Worm (Caenorhabditis elegans) whole organism, L4 larva: ENCODE results near the gene nhr-233.
A peak's percentile ranks its signal among the peaks of the same experiment; 100 is the strongest.

Source experiments
- F44E2.7 ChIP-seq: fragments of 200-800 bp; sonication (Bioruptor generic); IDR thresholded peaks from 2 replicates; pipeline ENCODE4 v2.1.2; 2022; ENCODE audit warnings: missing genetic modification characterization, missing compliant biosample characterization
- F49E8.2 ChIP-seq: sonication (generic microtip); optimal IDR thresholded peaks from 2 replicates; lab custom pipeline; 2016; ENCODE audit warnings: missing compliant biosample characterization, mild to moderate bottlenecking, missing genetic modification characterization, borderline replicate concordance
- T26A8.4 ChIP-seq: fragments of 200-800 bp; sonication (Bioruptor generic); IDR thresholded peaks from 2 replicates; pipeline ENCODE4 v1.3.6; 2022; ENCODE audit warnings: missing genetic modification characterization, missing compliant biosample characterization
- Y105C5A.15 ChIP-seq: fragments of 200-800 bp; sonication (Bioruptor generic); IDR thresholded peaks from 2 replicates; pipeline ENCODE4 v1.3.6; 2022; ENCODE audit warnings: missing genetic modification characterization, missing compliant biosample characterization
- Y48G9A.11 ChIP-seq: fragments of 200-800 bp; sonication (Bioruptor generic); IDR thresholded peaks from 2 replicates; pipeline ENCODE4 v1.3.6; 2022; ENCODE audit warnings: missing genetic modification reagents, missing genetic modification characterization, missing compliant biosample characterization
- Y5F2A.4 ChIP-seq: fragments of 200-800 bp; sonication (Bioruptor generic); optimal IDR thresholded peaks from 2 replicates; lab custom pipeline; 2018; ENCODE audit warnings: mild to moderate bottlenecking, missing genetic modification characterization, missing compliant biosample characterization
- Y75B8A.6 ChIP-seq: fragments of 200-800 bp; sonication (Bioruptor generic); IDR thresholded peaks from 2 replicates; pipeline ENCODE4 v1.3.6; 2022; ENCODE audit warnings: missing genetic modification reagents, missing genetic modification characterization, missing compliant biosample characterization
- ZK546.5 ChIP-seq, 2 experiments: sonication (generic microtip); optimal IDR thresholded peaks; 2 replicates each; lab custom pipeline; 2017; ENCODE audit warnings: missing biosample characterization in 2 of 2, missing genetic modification characterization in 2 of 2
- aly-2 ChIP-seq: sonication (generic microtip); optimal IDR thresholded peaks from 2 replicates; lab custom pipeline; 2018; ENCODE audit warnings: missing biosample characterization, missing genetic modification characterization
- ceh-32 ChIP-seq: sonication (generic microtip); optimal IDR thresholded peaks from 2 replicates; lab custom pipeline; 2016; ENCODE audit warnings: mild to moderate bottlenecking, missing genetic modification characterization, missing compliant biosample characterization; ENCODE audit not compliant: poor library complexity
- ceh-44 ChIP-seq: fragments of 200-800 bp; sonication (Bioruptor generic); IDR thresholded peaks from 2 replicates; pipeline ENCODE4 v1.3.6; 2022; ENCODE audit warnings: missing genetic modification reagents, missing genetic modification characterization, missing compliant biosample characterization
- ceh-62 ChIP-seq: sonication (generic microtip); optimal IDR thresholded peaks from 2 replicates; lab custom pipeline; 2017; ENCODE audit warnings: missing biosample characterization, missing genetic modification characterization
- ceh-82 ChIP-seq: sonication (generic microtip); optimal IDR thresholded peaks from 2 replicates; lab custom pipeline; 2017; ENCODE audit warnings: missing biosample characterization, missing genetic modification characterization
- ces-1 ChIP-seq: fragments of 150-350 bp; sonication (generic microtip); optimal IDR thresholded peaks from 4 replicates; lab custom pipeline; 2014; ENCODE audit warnings: missing biosample characterization, missing genetic modification reagents, missing genetic modification characterization
- cey-2 ChIP-seq: sonication (generic microtip); optimal IDR thresholded peaks from 3 replicates; lab custom pipeline; 2017; ENCODE audit warnings: missing genetic modification characterization, mild to moderate bottlenecking, missing compliant biosample characterization, antibody characterized with exemption, borderline replicate concordance; ENCODE audit not compliant: insufficient read depth
- daf-16 ChIP-seq, 3 experiments: sonication (generic microtip); optimal IDR thresholded peaks; 2 replicates each; lab custom pipeline; 2016 to 2017; ENCODE audit warnings: missing genetic modification characterization in 3 of 3, missing genetic modification reagents in 3 of 3, mild to moderate bottlenecking in 2 of 3, missing compliant biosample characterization in 2 of 3, missing biosample characterization in 1 of 3, moderate library complexity in 1 of 3
- daf-8 ChIP-seq: fragments of 200-800 bp; sonication (Bioruptor generic); IDR thresholded peaks from 2 replicates; pipeline ENCODE4 v1.3.6; 2022; ENCODE audit warnings: missing genetic modification characterization, missing compliant biosample characterization
- dmd-8 ChIP-seq: fragments of 200-800 bp; sonication (Bioruptor generic); IDR thresholded peaks from 2 replicates; pipeline ENCODE4 v1.3.6; 2022; ENCODE audit warnings: missing genetic modification characterization, missing compliant biosample characterization
- dmd-9 ChIP-seq: fragments of 200-800 bp; sonication (Bioruptor generic); IDR thresholded peaks from 2 replicates; pipeline ENCODE4 v1.3.6; 2022; ENCODE audit warnings: missing genetic modification reagents, missing genetic modification characterization, missing compliant biosample characterization
- egl-27 ChIP-seq: sonication (generic microtip); optimal IDR thresholded peaks from 3 replicates; lab custom pipeline; 2017; ENCODE audit warnings: missing biosample characterization, missing genetic modification reagents, missing genetic modification characterization
- egl-43 ChIP-seq: fragments of 200-800 bp; sonication (Bioruptor generic); IDR thresholded peaks from 2 replicates; pipeline ENCODE4 v1.3.6; 2022; ENCODE audit warnings: missing genetic modification reagents, missing genetic modification characterization, missing compliant biosample characterization
- gei-8 ChIP-seq: fragments of 200-800 bp; sonication (Bioruptor generic); optimal IDR thresholded peaks from 2 replicates; lab custom pipeline; 2018; ENCODE audit warnings: mild to moderate bottlenecking, missing genetic modification characterization, missing compliant biosample characterization
- hlh-11 ChIP-seq: fragments of 200-800 bp; sonication (Bioruptor generic); optimal IDR thresholded peaks from 2 replicates; lab custom pipeline; 2018; ENCODE audit warnings: mild to moderate bottlenecking, missing genetic modification characterization, missing compliant biosample characterization
- hmg-1.1 ChIP-seq: fragments of 200-800 bp; sonication (Bioruptor generic); IDR thresholded peaks from 2 replicates; pipeline ENCODE4 v1.3.6; 2022; ENCODE audit warnings: missing genetic modification reagents, missing genetic modification characterization, missing compliant biosample characterization
- jun-1 ChIP-seq: fragments of 150-350 bp; optimal IDR thresholded peaks from 2 replicates; lab custom pipeline; 2014; ENCODE audit warnings: missing biosample characterization, missing genetic modification reagents, missing genetic modification characterization
- lim-7 ChIP-seq: fragments of 200-800 bp; sonication (Bioruptor generic); IDR thresholded peaks from 2 replicates; pipeline ENCODE4 v1.3.6; 2022; ENCODE audit warnings: missing genetic modification characterization, missing compliant biosample characterization
- lin-1 ChIP-seq: fragments of 200-800 bp; sonication (Bioruptor generic); IDR thresholded peaks from 2 replicates; pipeline ENCODE4 v1.3.6; 2022; ENCODE audit warnings: missing genetic modification reagents, missing genetic modification characterization, missing compliant biosample characterization
- lin-13 ChIP-seq: fragments of 150-350 bp; optimal IDR thresholded peaks from 2 replicates; lab custom pipeline; 2014; ENCODE audit warnings: missing biosample characterization, missing genetic modification reagents, missing genetic modification characterization
- lin-29 ChIP-seq: fragments of 200-800 bp; sonication (Bioruptor generic); IDR thresholded peaks from 2 replicates; pipeline ENCODE4 v1.3.6; 2022; ENCODE audit warnings: missing genetic modification reagents, missing genetic modification characterization, missing compliant biosample characterization
- lin-39 ChIP-seq: fragments of 150-350 bp; optimal IDR thresholded peaks from 2 replicates; lab custom pipeline; 2014; ENCODE audit warnings: missing biosample characterization, missing genetic modification reagents, missing genetic modification characterization
- lir-3 ChIP-seq: sonication (generic microtip); optimal IDR thresholded peaks from 2 replicates; lab custom pipeline; 2016; ENCODE audit warnings: mild to moderate bottlenecking, missing genetic modification characterization, missing compliant biosample characterization
- madf-5 ChIP-seq, 2 experiments: fragments of 200-800 bp; sonication (Bioruptor generic); IDR thresholded peaks; 2 replicates each; pipeline ENCODE4 v1.3.6; 2022; ENCODE audit warnings: missing compliant biosample characterization in 2 of 2, missing genetic modification characterization in 2 of 2
- mes-2 ChIP-seq: sonication (generic microtip); optimal IDR thresholded peaks from 2 replicates; lab custom pipeline; 2016; ENCODE audit warnings: missing genotype, mild to moderate bottlenecking, missing genetic modification characterization, missing compliant biosample characterization; ENCODE audit not compliant: poor library complexity, severe bottlenecking
- mxl-2 ChIP-seq: fragments of 200-800 bp; sonication (Bioruptor generic); conservative IDR thresholded peaks from 2 replicates; pipeline ENCODE4 v1.3.6; 2022; ENCODE audit warnings: missing genetic modification reagents, missing genetic modification characterization, missing compliant biosample characterization
- nhr-41 ChIP-seq: fragments of 200-800 bp; sonication (Bioruptor generic); IDR thresholded peaks from 2 replicates; pipeline ENCODE4 v1.3.6; 2022; ENCODE audit warnings: missing genetic modification reagents, missing genetic modification characterization, missing compliant biosample characterization
- nhr-48 ChIP-seq: sonication (generic microtip); optimal IDR thresholded peaks from 2 replicates; lab custom pipeline; 2016; ENCODE audit warnings: mild to moderate bottlenecking, missing genetic modification characterization, missing compliant biosample characterization
- pha-4 ChIP-seq, 2 experiments: fragments of 150-350 bp in 1 of 2; fragments of 200-800 bp in 1 of 2; sonication (Bioruptor generic) in 1 of 2; IDR thresholded peaks in 1 of 2; optimal IDR thresholded peaks in 1 of 2; 2 replicates each; pipeline versions ENCODE4 v1.3.6 to Lab custom; 2014 to 2022; ENCODE audit warnings: missing genetic modification characterization in 2 of 2, missing genetic modification reagents in 2 of 2, missing biosample characterization in 1 of 2, missing compliant biosample characterization in 1 of 2
- php-3 ChIP-seq: fragments of 200-800 bp; sonication (Bioruptor generic); IDR thresholded peaks from 2 replicates; pipeline ENCODE4 v1.3.6; 2022; ENCODE audit warnings: missing genetic modification reagents, missing genetic modification characterization, missing compliant biosample characterization
- pqm-1 ChIP-seq: sonication (generic microtip); optimal IDR thresholded peaks from 2 replicates; lab custom pipeline; 2017; ENCODE audit warnings: missing biosample characterization, missing genetic modification characterization
- rbr-2 ChIP-seq: sonication (generic microtip); optimal IDR thresholded peaks from 2 replicates; lab custom pipeline; 2016; ENCODE audit warnings: missing genotype, missing genetic modification characterization, missing compliant biosample characterization
- sdz-12 ChIP-seq: fragments of 200-800 bp; sonication (Bioruptor generic); optimal IDR thresholded peaks from 2 replicates; lab custom pipeline; 2018; ENCODE audit warnings: mild to moderate bottlenecking, missing genetic modification characterization, missing compliant biosample characterization
- snpc-1.2 ChIP-seq: fragments of 200-800 bp; sonication (Bioruptor generic); IDR thresholded peaks from 2 replicates; pipeline ENCODE4 v1.3.6; 2022; ENCODE audit warnings: missing genetic modification reagents, missing genetic modification characterization, missing compliant biosample characterization
- spr-1 ChIP-seq: sonication (generic microtip); optimal IDR thresholded peaks from 2 replicates; lab custom pipeline; 2016; ENCODE audit warnings: mild to moderate bottlenecking, missing genetic modification characterization, missing compliant biosample characterization
- tra-1 ChIP-seq: fragments of 200-800 bp; sonication (Bioruptor generic); IDR thresholded peaks from 2 replicates; pipeline ENCODE4 v1.3.6; 2022; ENCODE audit warnings: missing genetic modification reagents, missing genetic modification characterization, missing compliant biosample characterization
- unc-39 ChIP-seq: sonication (generic microtip); optimal IDR thresholded peaks from 2 replicates; lab custom pipeline; 2017; ENCODE audit warnings: missing biosample characterization, missing genetic modification characterization
- zag-1 ChIP-seq: fragments of 150-350 bp; optimal IDR thresholded peaks from 2 replicates; lab custom pipeline; 2014; ENCODE audit warnings: missing biosample characterization, missing genetic modification characterization
- ztf-11 ChIP-seq: fragments of 150-350 bp; optimal IDR thresholded peaks from 2 replicates; lab custom pipeline; 2014; ENCODE audit warnings: missing biosample characterization, missing genetic modification characterization
- ztf-7 ChIP-seq: fragments of 150-350 bp; optimal IDR thresholded peaks from 2 replicates; lab custom pipeline; 2014; ENCODE audit warnings: missing biosample characterization, missing genetic modification characterization

The nhr-233 gene

DNA sequence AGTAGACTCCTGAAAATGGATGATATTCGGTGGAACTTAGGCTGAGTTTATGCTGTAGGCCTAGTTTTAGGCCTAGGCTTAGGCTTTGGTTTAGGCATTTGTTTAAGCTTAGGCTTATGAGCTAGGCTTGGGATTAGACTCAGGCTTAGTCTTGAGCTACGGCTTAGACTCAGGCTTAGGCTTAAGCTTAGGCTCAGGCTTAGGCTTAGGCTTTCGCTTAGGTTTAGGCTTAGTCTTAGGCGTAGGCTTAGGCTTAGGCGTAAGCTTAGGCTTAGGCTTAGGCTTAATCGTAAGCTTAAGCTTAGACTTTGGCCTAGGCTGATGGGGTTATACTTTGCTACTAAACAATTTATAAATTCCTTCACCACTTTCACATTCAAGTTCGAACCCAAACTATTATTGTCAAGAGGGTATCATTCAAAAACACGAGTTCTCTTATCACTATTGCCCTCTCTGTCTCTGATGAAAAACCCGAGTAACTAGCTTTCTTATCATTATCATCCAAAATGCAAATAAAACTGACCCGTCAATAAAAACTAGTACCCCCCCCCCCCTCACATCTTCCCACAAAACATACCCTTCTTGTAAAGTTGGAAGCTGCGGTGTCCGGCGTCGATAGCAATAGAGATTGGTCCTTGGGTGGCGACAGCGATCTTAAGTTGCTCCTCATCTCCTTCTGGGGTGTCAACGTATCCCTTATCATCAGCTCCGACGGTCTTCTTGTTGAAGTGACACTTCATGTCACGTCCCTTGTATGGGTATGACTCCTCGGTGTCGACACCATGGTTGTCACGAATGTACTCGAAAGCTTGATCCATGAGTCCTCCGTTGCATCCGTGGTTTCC, 22.6 kb upstream of the nhr-233 start:
- TF ChIP-seq hlh-11 (tag; lab: Kevin White, UChicago) (peak; percentile 63), mes-2 (tag; lab: Kevin White, UChicago) (no peak), egl-27 (no peak), daf-8 (GFP tag; lab: Robert Waterston, UW) (no peak), sdz-12 (no peak), Y48G9A.11 (GFP tag; lab: Robert Waterston, UW) (no peak), F49E8.2 (tag; lab: Kevin White, UChicago) (no peak), snpc-1.2 (GFP tag; lab: Robert Waterston, UW) (no peak), T26A8.4 (GFP tag; lab: Robert Waterston, UW) (peak; percentile 57; the same call in 1 of the 2 replicates), hmg-1.1 (GFP tag; lab: Robert Waterston, UW) (no peak), ZK546.5 (tag; optimal IDR thresholded peaks at IDR 0.05; lab: Kevin White, UChicago) (no peak), jun-1 (tag; lab: Kevin White, UChicago) (no peak), pha-4 (GFP tag; IDR thresholded peaks at IDR 0.05; lab: Robert Waterston, UW) (peak; percentile 64; the same call in 1 of the 2 replicates), pha-4 (tag; optimal IDR thresholded peaks at IDR 0.05; lab: Kevin White, UChicago) (no peak), Y105C5A.15 (GFP tag; lab: Robert Waterston, UW) (0 out of 2 replicates have a peak, but pooled peaks have one; percentile 14), lim-7 (no peak), php-3 (GFP tag; lab: Robert Waterston, UW) (peak; percentile 58), mxl-2 (no peak), madf-5 (GFP tag; IDR thresholded peaks at IDR 0.05; lab: Robert Waterston, UW) (no peak), ztf-7 (tag; lab: Kevin White, UChicago) (no peak), daf-16 (GFP tag; optimal IDR thresholded peaks at IDR 0.05; lab: Kevin White, UChicago) (no peak), daf-16 (tag; optimal IDR thresholded peaks at IDR 0.05; lab: Kevin White, UChicago) (peak; percentile 69), aly-2 (tag; lab: Kevin White, UChicago) (no peak), tra-1 (peak; percentile 52; the same call in 1 of the 2 replicates), spr-1 (tag; lab: Kevin White, UChicago) (no peak), gei-8 (GFP tag; lab: Kevin White, UChicago) (no peak), nhr-48 (tag; lab: Kevin White, UChicago) (no peak), cey-2 (tag; lab: Kevin White, UChicago) (no peak), ztf-11 (no peak), nhr-41 (GFP tag; lab: Robert Waterston, UW) (no peak), ces-1 (GFP tag; lab: Kevin White, UChicago) (no peak), lin-29 (GFP tag; lab: Robert Waterston, UW) (no peak), Y5F2A.4 (no peak), dmd-8 (no peak), pqm-1 (tag; lab: Kevin White, UChicago) (peak; percentile 81), lin-13 (no peak), Y75B8A.6 (GFP tag; lab: Robert Waterston, UW) (no peak), ceh-82 (tag; lab: Kevin White, UChicago) (no peak), unc-39 (tag; lab: Kevin White, UChicago) (no peak), F44E2.7 (GFP tag; lab: Robert Waterston, UW) (no peak), ceh-44 (GFP tag; lab: Robert Waterston, UW) (no peak), egl-43 (GFP tag; lab: Robert Waterston, UW) (no peak), rbr-2 (no peak), ceh-62 (no peak), lin-39 (tag; lab: Kevin White, UChicago) (no peak), ceh-32 (tag; lab: Kevin White, UChicago) (no peak), zag-1 (tag; lab: Kevin White, UChicago) (no peak), lir-3 (tag; lab: Kevin White, UChicago) (no peak), dmd-9 (GFP tag; lab: Robert Waterston, UW) (0 out of 2 replicates have a peak, but pooled peaks have one; percentile 38), lin-1 (GFP tag; lab: Robert Waterston, UW) (peak; percentile 40; the same call in 1 of the 2 replicates)
